Fruit fly (Drosophila melanogaster) whole organism, embryonic: ENCODE results near the gene CG11085.
A peak's percentile ranks its signal among the peaks of the same experiment; 100 is the strongest.

Experiments
- Antp ChIP-seq: fragments of 200-800 bp; sonication (Bioruptor generic); optimal IDR thresholded peaks from 3 replicates; lab custom pipeline; 2016; ENCODE audit warnings: missing biosample characterization, missing genetic modification characterization
- BtbVII ChIP-seq: fragments of 200-800 bp; sonication (Bioruptor generic); optimal IDR thresholded peaks from 3 replicates; lab custom pipeline; 2017; ENCODE audit warnings: missing biosample characterization, mild to moderate bottlenecking, missing genetic modification characterization
- CG10654 ChIP-seq: fragments of 200-800 bp; sonication (Bioruptor generic); optimal IDR thresholded peaks from 2 replicates; lab custom pipeline; 2016; ENCODE audit warnings: missing biosample characterization, missing genetic modification characterization
- CG12155 ChIP-seq: fragments of 200-800 bp; sonication (Bioruptor generic); optimal IDR thresholded peaks from 3 replicates; lab custom pipeline; 2016; ENCODE audit warnings: missing biosample characterization, missing genetic modification characterization
- CG12299 ChIP-seq: fragments of 200-800 bp; sonication (Bioruptor generic); optimal IDR thresholded peaks from 2 replicates; lab custom pipeline; 2018; ENCODE audit warnings: missing biosample characterization, mild to moderate bottlenecking, missing genetic modification characterization
- CG13287 ChIP-seq: fragments of 200-800 bp; sonication (Bioruptor generic); IDR thresholded peaks from 2 replicates; pipeline ENCODE4 v1.3.6; 2022; ENCODE audit warnings: missing biosample characterization, missing genetic modification characterization; ENCODE audit not compliant: partially characterized antibody
- CG14014 ChIP-seq: fragments of 200-800 bp; sonication (Bioruptor generic); IDR thresholded peaks from 2 replicates; pipeline ENCODE4 v1.3.6; 2022; ENCODE audit warnings: missing biosample characterization, missing genetic modification characterization
- CG14710 ChIP-seq: fragments of 200-800 bp; sonication (Bioruptor generic); optimal IDR thresholded peaks from 3 replicates; lab custom pipeline; 2019; ENCODE audit warnings: missing biosample characterization, mild to moderate bottlenecking, missing genetic modification characterization, moderate library complexity
- CG14965 ChIP-seq: fragments of 200-800 bp; sonication (Bioruptor generic); optimal IDR thresholded peaks from 2 replicates; lab custom pipeline; 2016; ENCODE audit warnings: missing biosample characterization, missing genetic modification characterization, borderline replicate concordance
- CG1602 ChIP-seq: fragments of 200-800 bp; sonication (Bioruptor generic); optimal IDR thresholded peaks from 3 replicates; lab custom pipeline; 2016; ENCODE audit warnings: missing biosample characterization, missing genetic modification characterization
- CG17186 ChIP-seq: fragments of 200-800 bp; sonication (Bioruptor generic); optimal IDR thresholded peaks from 3 replicates; lab custom pipeline; 2017; ENCODE audit warnings: missing biosample characterization, missing genetic modification reagents, missing genetic modification characterization
- CG17612 ChIP-seq: fragments of 200-800 bp; sonication (Bioruptor generic); IDR thresholded peaks from 2 replicates; pipeline ENCODE4 v1.3.6; 2022; ENCODE audit warnings: missing biosample characterization, missing genetic modification characterization
- CG2199 ChIP-seq: fragments of 200-800 bp; sonication (Bioruptor generic); IDR thresholded peaks from 3 replicates; pipeline ENCODE4 v1.3.6; 2022; ENCODE audit warnings: missing biosample characterization, missing genetic modification characterization
- CG32767 ChIP-seq: fragments of 200-800 bp; sonication (Bioruptor generic); IDR thresholded peaks from 2 replicates; pipeline ENCODE4 v1.3.6; 2022; ENCODE audit warnings: missing biosample characterization, missing genetic modification characterization
- CG33557 ChIP-seq: fragments of 200-800 bp; sonication (Bioruptor generic); optimal IDR thresholded peaks from 2 replicates; lab custom pipeline; 2019; ENCODE audit warnings: missing biosample characterization, mild to moderate bottlenecking, missing genetic modification characterization, moderate library complexity
- CG4424 ChIP-seq: fragments of 200-800 bp; sonication (Bioruptor generic); optimal IDR thresholded peaks from 3 replicates; lab custom pipeline; 2016; ENCODE audit warnings: missing biosample characterization, missing genetic modification characterization
- CG4707 ChIP-seq: fragments of 200-800 bp; sonication (Bioruptor generic); optimal IDR thresholded peaks from 2 replicates; lab custom pipeline; 2018; ENCODE audit warnings: missing biosample characterization, mild to moderate bottlenecking, missing genetic modification characterization, moderate library complexity
- CG6765 ChIP-seq: fragments of 200-800 bp; sonication (Bioruptor generic); optimal IDR thresholded peaks from 3 replicates; lab custom pipeline; 2017; ENCODE audit warnings: missing biosample characterization, mild to moderate bottlenecking, missing genetic modification characterization
- CG7745 ChIP-seq: fragments of 200-800 bp; sonication (Bioruptor generic); optimal IDR thresholded peaks from 2 replicates; lab custom pipeline; 2018; ENCODE audit warnings: missing biosample characterization, mild to moderate bottlenecking, missing genetic modification characterization, moderate library complexity
- CG7786 ChIP-seq: fragments of 200-800 bp; sonication (Bioruptor generic); optimal IDR thresholded peaks from 2 replicates; lab custom pipeline; 2016; ENCODE audit warnings: missing biosample characterization, missing genetic modification characterization
- CG8765 ChIP-seq: fragments of 200-800 bp; sonication (Bioruptor generic); IDR thresholded peaks from 2 replicates; pipeline ENCODE4 v1.3.6; 2022; ENCODE audit warnings: missing biosample characterization, missing genetic modification characterization
- CG9609 ChIP-seq: fragments of 200-800 bp; sonication (Bioruptor generic); optimal IDR thresholded peaks from 3 replicates; lab custom pipeline; 2016; ENCODE audit warnings: missing biosample characterization, missing genetic modification characterization
- CG9876 ChIP-seq: fragments of 200-800 bp; sonication (Bioruptor generic); optimal IDR thresholded peaks from 2 replicates; lab custom pipeline; 2016; ENCODE audit warnings: missing biosample characterization, missing genetic modification characterization
- Dip3 ChIP-seq: fragments of 200-800 bp; sonication (Bioruptor generic); optimal IDR thresholded peaks from 3 replicates; lab custom pipeline; 2016; ENCODE audit warnings: missing biosample characterization, missing genetic modification characterization
- Doc3 ChIP-seq: fragments of 200-800 bp; sonication (Bioruptor generic); IDR thresholded peaks from 3 replicates; pipeline ENCODE4 v1.3.6; 2022; ENCODE audit warnings: missing biosample characterization, missing genetic modification characterization; ENCODE audit not compliant: partially characterized antibody
- Eip74EF ChIP-seq, 2 experiments: fragments of 200-800 bp in 1 of 2; fragments of >200 bp in 1 of 2; sonication (Bioruptor generic) in 1 of 2; optimal IDR thresholded peaks; 2 replicates each; lab custom pipeline; 2017 to 2019; ENCODE audit warnings: missing biosample characterization in 2 of 2, missing genetic modification characterization in 2 of 2, mild to moderate bottlenecking in 1 of 2, moderate library complexity in 1 of 2
- Fer3 ChIP-seq: fragments of 200-800 bp; sonication (Bioruptor generic); optimal IDR thresholded peaks from 2 replicates; lab custom pipeline; 2018; ENCODE audit warnings: missing biosample characterization, mild to moderate bottlenecking, missing genetic modification characterization, moderate library complexity
- Hsf ChIP-seq: fragments of 200-800 bp; sonication (Bioruptor generic); optimal IDR thresholded peaks from 3 replicates; lab custom pipeline; 2016; ENCODE audit warnings: missing biosample characterization, missing genetic modification characterization
- Kr ChIP-seq: fragments of 200-800 bp; sonication (Bioruptor generic); optimal IDR thresholded peaks from 2 replicates; lab custom pipeline; 2017; ENCODE audit warnings: missing biosample characterization, mild to moderate bottlenecking, missing genetic modification characterization
- Med ChIP-seq: fragments of 200-800 bp; sonication (Bioruptor generic); peaks from one replicate; lab custom pipeline; 2016; ENCODE audit warnings: missing biosample characterization, missing genetic modification characterization, mild to moderate bottlenecking, inconsistent platforms, moderate library complexity
- NC2α ChIP-seq: fragments of 200-800 bp; sonication (Bioruptor generic); optimal IDR thresholded peaks from 2 replicates; lab custom pipeline; 2016; ENCODE audit warnings: missing biosample characterization, missing genetic modification characterization
- Nf-YA ChIP-seq: fragments of 200-800 bp; sonication (Bioruptor generic); IDR thresholded peaks from 2 replicates; pipeline ENCODE4 v1.3.6; 2022; ENCODE audit warnings: missing biosample characterization, missing genetic modification characterization
- Oli ChIP-seq: fragments of 200-800 bp; sonication (Bioruptor generic); optimal IDR thresholded peaks from 2 replicates; lab custom pipeline; 2018; ENCODE audit warnings: missing biosample characterization, mild to moderate bottlenecking, missing genetic modification characterization, moderate library complexity
- Rfx ChIP-seq: fragments of 200-800 bp; sonication (Bioruptor generic); IDR thresholded peaks from 2 replicates; pipeline ENCODE4 v1.3.6; 2022; ENCODE audit warnings: missing biosample characterization, missing genetic modification characterization
- Xbp1 ChIP-seq: fragments of 200-800 bp; sonication (Bioruptor generic); optimal IDR thresholded peaks from 3 replicates; lab custom pipeline; 2016; ENCODE audit warnings: missing biosample characterization, mild to moderate bottlenecking, missing genetic modification characterization
- YL-1 ChIP-seq: fragments of 200-800 bp; sonication (Bioruptor generic); optimal IDR thresholded peaks from 3 replicates; lab custom pipeline; 2017; ENCODE audit warnings: missing biosample characterization, mild to moderate bottlenecking, missing genetic modification characterization
- amos ChIP-seq: fragments of 200-800 bp; sonication (Bioruptor generic); IDR thresholded peaks from 2 replicates; pipeline ENCODE4 v1.3.6; 2022; ENCODE audit warnings: missing biosample characterization, missing genetic modification characterization; ENCODE audit not compliant: partially characterized antibody
- ap ChIP-seq: fragments of 200-800 bp; sonication (Bioruptor generic); IDR thresholded peaks from 2 replicates; pipeline ENCODE4 v1.3.6; 2022; ENCODE audit warnings: missing biosample characterization, missing genetic modification characterization
- bcd ChIP-seq: fragments of 200-800 bp; sonication (Bioruptor generic); optimal IDR thresholded peaks from 2 replicates; lab custom pipeline; 2017; ENCODE audit warnings: missing biosample characterization, mild to moderate bottlenecking, missing genetic modification characterization
- bowl ChIP-seq: fragments of 200-800 bp; sonication (Bioruptor generic); IDR thresholded peaks from 2 replicates; pipeline ENCODE4 v1.3.6; 2022; ENCODE audit warnings: missing biosample characterization, missing genetic modification characterization
- dati ChIP-seq: fragments of 200-800 bp; sonication (Bioruptor generic); IDR thresholded peaks from 2 replicates; pipeline ENCODE4 v1.3.6; 2022; ENCODE audit warnings: missing biosample characterization, missing genetic modification characterization
- fru ChIP-seq: fragments of >200 bp; optimal IDR thresholded peaks from 2 replicates; lab custom pipeline; 2017
- her ChIP-seq: fragments of 200-800 bp; sonication (Bioruptor generic); optimal IDR thresholded peaks from 2 replicates; lab custom pipeline; 2016; ENCODE audit warnings: missing biosample characterization, missing genetic modification characterization
- hkb ChIP-seq, 2 experiments: fragments of 200-800 bp in 1 of 2; fragments of >200 bp in 1 of 2; sonication (Bioruptor generic) in 1 of 2; IDR thresholded peaks in 1 of 2; optimal IDR thresholded peaks in 1 of 2; 2 replicates each; pipeline versions ENCODE4 v1.3.6 to Lab custom; 2017 to 2022; ENCODE audit warnings: missing biosample characterization in 1 of 2, missing genetic modification characterization in 1 of 2
- lmd ChIP-seq: fragments of 200-800 bp; sonication (Bioruptor generic); IDR thresholded peaks from 2 replicates; pipeline ENCODE4 v1.3.6; 2022; ENCODE audit warnings: missing biosample characterization, missing genetic modification characterization
- ro ChIP-seq: fragments of 200-800 bp; sonication (Bioruptor generic); IDR thresholded peaks from 2 replicates; pipeline ENCODE4 v1.3.6; 2022; ENCODE audit warnings: missing biosample characterization, missing genetic modification characterization
- sens-2 ChIP-seq: fragments of 200-800 bp; sonication (Bioruptor generic); IDR thresholded peaks from 2 replicates; pipeline ENCODE4 v1.3.6; 2022; ENCODE audit warnings: missing biosample characterization, missing genetic modification characterization
- tio ChIP-seq: fragments of 200-800 bp; sonication (Bioruptor generic); optimal IDR thresholded peaks from 2 replicates; lab custom pipeline; 2017; ENCODE audit warnings: missing biosample characterization, missing genetic modification characterization, inconsistent platforms
- vvl ChIP-seq: fragments of 200-800 bp; sonication (Bioruptor generic); IDR thresholded peaks from 2 replicates; pipeline ENCODE4 v1.3.6; 2022; ENCODE audit warnings: missing biosample characterization, missing genetic modification characterization
- yki ChIP-seq: fragments of >200 bp; optimal IDR thresholded peaks from 3 replicates; lab custom pipeline; 2018

Gene CG11085

dm6 chrX:12665112-12665795, 49.1 kb downstream of the CG11085 start (continued):
- TF ChIP-seq Doc3 (GFP tag; lab: Robert Waterston, UW) (no peak), CG12155 (peak; percentile 88), CG17186 (GFP tag; lab: Kevin White, UChicago) (peak; percentile 27), CG7786 (peak; percentile 48), Hsf (peak; percentile 77), YL-1 (GFP tag; lab: Kevin White, UChicago) (peak; percentile 59), CG2199 (GFP tag; lab: Robert Waterston, UW) (peak; percentile 76; the same call in 1 of the 3 replicates), CG9609 (GFP tag; lab: Kevin White, UChicago) (peak; percentile 62), CG4707 (GFP tag; lab: Kevin White, UChicago) (peak; percentile 59), Antp (GFP tag; lab: Kevin White, UChicago) (peak; percentile 4), CG13287 (peak; percentile 39; the same call in 1 of the 2 replicates), CG4424 (GFP tag; lab: Kevin White, UChicago) (peak; percentile 83), NC2α (no peak), Rfx (GFP tag; lab: Robert Waterston, UW) (peak; percentile 95), CG14710 (peak; percentile 86), Xbp1 (GFP tag; lab: Kevin White, UChicago) (peak; percentile 85), CG8765 (GFP tag; lab: Robert Waterston, UW) (peak; percentile 79), fru (lab: Kevin White, UChicago) (no peak), bowl (GFP tag; lab: Robert Waterston, UW) (peak; percentile 75), sens-2 (peak; percentile 76), CG6765 (GFP tag; lab: Kevin White, UChicago) (peak; percentile 68), CG1602 (peak; percentile 86), CG9876 (no peak), Eip74EF (GFP tag; optimal IDR thresholded peaks at IDR 0.05; lab: Kevin White, UChicago) (peak in 1 of 2 experiments; percentile 74), amos (no peak; the same call in 1 of the 2 replicates), vvl (peak; percentile 94), CG7745 (tag; lab: Kevin White, UChicago) (peak; percentile 23), Oli (peak; percentile 90), yki (no peak), CG17612 (GFP tag; lab: Robert Waterston, UW) (peak; percentile 85), CG12299 (tag; lab: Kevin White, UChicago) (peak; percentile 72), Kr (GFP tag; lab: Kevin White, UChicago) (no peak), Dip3 (GFP tag; lab: Kevin White, UChicago) (peak; percentile 43), BtbVII (peak; percentile 87), CG14965 (no peak), bcd (GFP tag; lab: Kevin White, UChicago) (peak; percentile 89), hkb (optimal IDR thresholded peaks at IDR 0.05; lab: Kevin White, UChicago) (no peak), hkb (GFP tag; IDR thresholded peaks at IDR 0.05; lab: Robert Waterston, UW) (peak; percentile 90), ro (GFP tag; lab: Robert Waterston, UW) (peak; percentile 82), CG14014 (GFP tag; lab: Robert Waterston, UW) (peak; percentile 88), ap (GFP tag; lab: Robert Waterston, UW) (peak; percentile 86), dati (GFP tag; lab: Robert Waterston, UW) (peak; percentile 82), tio (peak; percentile 90), Nf-YA (peak; percentile 73), CG10654 (GFP tag; lab: Kevin White, UChicago) (peak; percentile 83), her (GFP tag; lab: Kevin White, UChicago) (no peak), Med (GFP tag; lab: Kevin White, UChicago) (peak; percentile 87), CG33557 (GFP tag; lab: Kevin White, UChicago) (peak; percentile 81), Fer3 (tag; lab: Kevin White, UChicago) (peak; percentile 90), CG32767 (peak; percentile 88), lmd (GFP tag; lab: Robert Waterston, UW) (peak; percentile 91)
